Fruit fly (Drosophila melanogaster): ENCODE results near the gene CG31787.

CG31787 gene

DNA sequence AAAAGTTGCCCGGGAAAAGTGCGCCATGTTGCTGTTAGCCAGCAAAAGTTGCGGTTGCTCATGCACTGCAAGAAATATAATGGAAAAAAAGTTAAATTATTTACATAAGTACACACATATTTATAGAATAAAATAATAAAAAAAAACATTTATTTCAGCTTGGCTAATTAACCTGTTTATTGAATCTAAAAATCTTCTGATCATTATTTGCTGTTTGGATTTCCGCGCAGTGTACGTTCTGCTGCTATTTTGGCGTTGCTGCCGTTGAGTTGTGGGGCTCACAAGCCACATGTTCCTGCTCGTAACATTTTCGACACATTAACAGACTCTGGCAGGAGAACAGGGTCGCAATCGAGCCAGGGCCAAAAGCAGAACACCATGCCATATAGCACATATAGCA is 25.0 kb upstream of the CG31787 start (continued):
- TF ChIP-seq CG15011 (GFP tag; optimal IDR thresholded peaks at IDR 0.05), result peak; percentile 38
- TF ChIP-seq CG4820 (GFP tag; optimal IDR thresholded peaks at IDR 0.05), result peak; percentile 57
- peak; percentile 1 for TF ChIP-seq Nf-YB (GFP tag; optimal IDR thresholded peaks at IDR 0.05)
- no peak for TF ChIP-seq CG14860 (GFP tag; IDR thresholded peaks at IDR 0.05; ENCODE audit: partially characterized antibody)
- TF ChIP-seq Meics (GFP tag; optimal IDR thresholded peaks at IDR 0.05), result peak; percentile 54
- TF ChIP-seq org-1 (GFP tag; optimal IDR thresholded peaks at IDR 0.05), result peak; percentile 57
- TF ChIP-seq Hsf (GFP tag; optimal IDR thresholded peaks at IDR 0.05), result peak; percentile 8
- peak; percentile 51; the same call in 1 of the 2 replicates for TF ChIP-seq CG32532 (GFP tag; IDR thresholded peaks at IDR 0.05)
- no peak for TF ChIP-seq gsb (GFP tag; IDR thresholded peaks at IDR 0.05)
- peak; percentile 86 for TF ChIP-seq CG31441 (GFP tag; IDR thresholded peaks at IDR 0.05)
- TF ChIP-seq CG17568 (GFP tag; optimal IDR thresholded peaks at IDR 0.05), result peak; percentile 9
- TF ChIP-seq CG18764 (GFP tag; optimal IDR thresholded peaks at IDR 0.05), result peak; percentile 53
- TF ChIP-seq CG30431 (GFP tag; optimal IDR thresholded peaks at IDR 0.05), result no peak
- TF ChIP-seq gcm2 (GFP tag; optimal IDR thresholded peaks at IDR 0.05), result no peak
- no peak for TF ChIP-seq pnt (GFP tag; optimal IDR thresholded peaks at IDR 0.05)
- peak; percentile 49 for TF ChIP-seq Chrac-16 (GFP tag; optimal IDR thresholded peaks at IDR 0.05)
- TF ChIP-seq CG16779 (GFP tag; IDR thresholded peaks at IDR 0.05), result no peak
- TF ChIP-seq lbe (GFP tag; optimal IDR thresholded peaks at IDR 0.05), result peak; percentile 81
- TF ChIP-seq ham (GFP tag; IDR thresholded peaks at IDR 0.05), result no peak
- TF ChIP-seq Rfx (GFP tag; IDR thresholded peaks at IDR 0.05), result 0 out of 2 replicates have a peak, but pooled peaks have one; percentile 9
- peak; percentile 41 for TF ChIP-seq sqz (GFP tag; optimal IDR thresholded peaks at IDR 0.05)
- peak; percentile 52; the same call in 1 of the 2 replicates for TF ChIP-seq CG17328 (GFP tag; IDR thresholded peaks at IDR 0.05)
- no peak for TF ChIP-seq h (optimal IDR thresholded peaks at IDR 0.05)
- TF ChIP-seq vvl (GFP tag; IDR thresholded peaks at IDR 0.05), result peak; percentile 58
- TF ChIP-seq Hey (tag; optimal IDR thresholded peaks at IDR 0.05), result no peak
- TF ChIP-seq kah (GFP tag; optimal IDR thresholded peaks at IDR 0.05), result peak; percentile 1
- peak; percentile 27 for TF ChIP-seq CG1602 (GFP tag; optimal IDR thresholded peaks at IDR 0.05)
- no peak for TF ChIP-seq CG13123 (GFP tag; optimal IDR thresholded peaks at IDR 0.05)
- peak; percentile 65 for TF ChIP-seq grau (tag; optimal IDR thresholded peaks at IDR 0.05)
- no peak for TF ChIP-seq CG10147 (GFP tag; optimal IDR thresholded peaks at IDR 0.05)
- TF ChIP-seq CG43689 (GFP tag; IDR thresholded peaks at IDR 0.05), result no peak
- no peak for TF ChIP-seq CG12236 (GFP tag; optimal IDR thresholded peaks at IDR 0.05)
- TF ChIP-seq vfl (GFP tag; optimal IDR thresholded peaks at IDR 0.05), result no peak
- TF ChIP-seq bigmax (GFP tag; optimal IDR thresholded peaks at IDR 0.05), result no peak
- no peak for TF ChIP-seq H2.0 (GFP tag; IDR thresholded peaks at IDR 0.05)
- TF ChIP-seq BtbVII (GFP tag; optimal IDR thresholded peaks at IDR 0.05), result no peak
- TF ChIP-seq cato (GFP tag; optimal IDR thresholded peaks at IDR 0.05; ENCODE audit: borderline replicate concordance), result peak; percentile 13
- TF ChIP-seq CG9932 (GFP tag; IDR thresholded peaks at IDR 0.05), result no peak
- peak; percentile 68 for TF ChIP-seq CG10959 (GFP tag; IDR thresholded peaks at IDR 0.05)
- TF ChIP-seq hbn (GFP tag; IDR thresholded peaks at IDR 0.05; ENCODE audit: partially characterized antibody), result no peak
- peak; percentile 30; the same call in 1 of the 2 replicates for TF ChIP-seq CG31224 (GFP tag; IDR thresholded peaks at IDR 0.05)
- TF ChIP-seq ab (GFP tag; optimal IDR thresholded peaks at IDR 0.05), result no peak
- TF ChIP-seq CG13424 (tag; optimal IDR thresholded peaks at IDR 0.05), result peak; percentile 66
- no peak for TF ChIP-seq sc (optimal IDR thresholded peaks at IDR 0.05)
- peak; percentile 68 for TF ChIP-seq sc (GFP tag; optimal IDR thresholded peaks at IDR 0.05)
- peak; percentile 52 for TF ChIP-seq gcm (GFP tag; optimal IDR thresholded peaks at IDR 0.05)
- TF ChIP-seq TFAM (GFP tag; optimal IDR thresholded peaks at IDR 0.05), result no peak
- TF ChIP-seq trem (tag; optimal IDR thresholded peaks at IDR 0.05), result peak; percentile 44
- TF ChIP-seq crc (GFP tag; optimal IDR thresholded peaks at IDR 0.05), result no peak
- peak; percentile 33; the same call in 1 of the 2 replicates for TF ChIP-seq sob (GFP tag; IDR thresholded peaks at IDR 0.05)
- no peak for TF ChIP-seq aop (GFP tag; IDR thresholded peaks at IDR 0.05)
- peak; percentile 1 for TF ChIP-seq Lhr (GFP tag; optimal IDR thresholded peaks at IDR 0.05)
- TF ChIP-seq CG3065 (GFP tag; optimal IDR thresholded peaks at IDR 0.05), result no peak

All from whole organism, embryonic.